Fruit fly (Drosophila melanogaster): ENCODE data around the gene knrl.

DNA sequence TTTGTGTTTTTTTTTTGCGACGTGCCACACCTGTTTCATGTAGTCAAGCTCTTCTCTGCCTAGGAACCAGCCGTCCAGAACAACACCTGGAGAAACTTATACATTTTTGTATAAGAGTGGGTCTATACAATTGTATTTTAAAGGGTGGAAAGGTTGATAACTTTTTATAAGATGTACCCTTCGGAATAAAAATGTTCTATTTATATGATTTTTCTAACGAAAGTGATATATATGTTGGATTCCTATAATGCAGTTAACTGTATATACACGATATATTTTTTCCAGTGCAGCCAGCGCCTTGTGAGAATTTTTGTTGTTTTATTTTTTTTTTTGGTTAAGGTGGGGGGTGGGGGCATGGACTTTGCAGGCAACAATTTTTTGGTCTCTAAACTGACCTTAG, 11.9 kb upstream of the knrl start:
- no peak for TF ChIP-seq pan (optimal IDR thresholded peaks at IDR 0.05)
- TF ChIP-seq Myc (optimal IDR thresholded peaks at IDR 0.05), result no peak
- no peak for TF ChIP-seq Dif (GFP tag; optimal IDR thresholded peaks at IDR 0.05; ENCODE audit: partially characterized antibody)
- no peak for TF ChIP-seq h (GFP tag; optimal IDR thresholded peaks at IDR 0.05)
- no peak for TF ChIP-seq br (GFP tag; optimal IDR thresholded peaks at IDR 0.05)
- TF ChIP-seq rgr (GFP tag; optimal IDR thresholded peaks at IDR 0.05), result no peak
- TF ChIP-seq jim (GFP tag; optimal IDR thresholded peaks at IDR 0.05), result no peak
- no peak for TF ChIP-seq dmrt93B (GFP tag; optimal IDR thresholded peaks at IDR 0.05)
- no peak for TF ChIP-seq dl (GFP tag; optimal IDR thresholded peaks at IDR 0.05; ENCODE audit: insufficient read depth in 1 of 2, partially characterized antibody in 2 of 2)
- no peak for TF ChIP-seq Dfd (GFP tag; optimal IDR thresholded peaks at IDR 0.05)
- TF ChIP-seq GATAd (GFP tag; optimal IDR thresholded peaks at IDR 0.05), result no peak
- TF ChIP-seq OdsH (GFP tag; optimal IDR thresholded peaks at IDR 0.05), result no peak

All from whole organism, wandering third instar larva.